Worm (Caenorhabditis elegans) whole organism, mixed stage, embryonic: Measurements from ENCODE around the gene F53B3.6.

Experiments
- M03D4.4 ChIP-seq: sonication (generic microtip); optimal IDR thresholded peaks from 2 replicates; lab custom pipeline; 2017; ENCODE audit warnings: mild to moderate bottlenecking, missing genetic modification characterization, missing compliant biosample characterization
- ceh-39 ChIP-seq: fragments of 150-350 bp; optimal IDR thresholded peaks from 2 replicates; lab custom pipeline; 2014; ENCODE audit warnings: missing biosample characterization, missing genetic modification characterization
- ceh-43 ChIP-seq: fragments of 200-800 bp; sonication (Bioruptor generic); optimal IDR thresholded peaks from 2 replicates; lab custom pipeline; 2018; ENCODE audit warnings: mild to moderate bottlenecking, missing genetic modification characterization, moderate library complexity, missing compliant biosample characterization
- ceh-83 ChIP-seq: fragments of 200-800 bp; sonication (Bioruptor generic); optimal IDR thresholded peaks from 2 replicates; lab custom pipeline; 2018; ENCODE audit warnings: mild to moderate bottlenecking, missing genetic modification characterization, missing compliant biosample characterization
- ces-1 ChIP-seq: fragments of 150-350 bp; optimal IDR thresholded peaks from 2 replicates; lab custom pipeline; 2014; ENCODE audit warnings: missing biosample characterization, missing genetic modification reagents, missing genetic modification characterization
- cnd-1 ChIP-seq: fragments of 200-800 bp; sonication (Bioruptor generic); optimal IDR thresholded peaks from 2 replicates; lab custom pipeline; 2018; ENCODE audit warnings: mild to moderate bottlenecking, missing genetic modification characterization, missing compliant biosample characterization
- drap-1 ChIP-seq: fragments of 200-800 bp; sonication (Bioruptor generic); optimal IDR thresholded peaks from 3 replicates; lab custom pipeline; 2018; ENCODE audit warnings: mild to moderate bottlenecking, missing genetic modification characterization, missing compliant biosample characterization
- elt-1 ChIP-seq: sonication (generic microtip); optimal IDR thresholded peaks from 2 replicates; lab custom pipeline; 2017; ENCODE audit warnings: missing genetic modification characterization, mild to moderate bottlenecking, missing compliant biosample characterization, antibody characterized with exemption, moderate library complexity, borderline replicate concordance; ENCODE audit not compliant: insufficient read depth
- elt-3 ChIP-seq: fragments of 150-350 bp; optimal IDR thresholded peaks from 2 replicates; lab custom pipeline; 2014; ENCODE audit warnings: missing biosample characterization, missing genetic modification characterization
- flh-1 ChIP-seq: fragments of 200-800 bp; sonication (Bioruptor generic); optimal IDR thresholded peaks from 2 replicates; lab custom pipeline; 2018; ENCODE audit warnings: mild to moderate bottlenecking, missing genetic modification characterization, moderate library complexity, missing compliant biosample characterization
- ham-2 ChIP-seq: fragments of 200-800 bp; sonication (Bioruptor generic); optimal IDR thresholded peaks from 2 replicates; lab custom pipeline; 2018; ENCODE audit warnings: mild to moderate bottlenecking, missing genetic modification characterization, missing compliant biosample characterization
- hlh-1 ChIP-seq: fragments of 150-350 bp; optimal IDR thresholded peaks from 2 replicates; lab custom pipeline; 2014; ENCODE audit warnings: missing biosample characterization, missing genetic modification reagents, missing genetic modification characterization
- lsy-2 ChIP-seq: fragments of 150-350 bp; optimal IDR thresholded peaks from 2 replicates; lab custom pipeline; 2014; ENCODE audit warnings: missing biosample characterization, missing genetic modification characterization
- mep-1 ChIP-seq: fragments of 150-350 bp; optimal IDR thresholded peaks from 2 replicates; lab custom pipeline; 2017; ENCODE audit warnings: missing biosample characterization, missing genetic modification reagents, missing genetic modification characterization, inconsistent platforms
- mls-2 ChIP-seq: sonication (generic microtip); optimal IDR thresholded peaks from 2 replicates; lab custom pipeline; 2016; ENCODE audit warnings: mild to moderate bottlenecking, missing genetic modification characterization, moderate library complexity, missing compliant biosample characterization
- nhr-12 ChIP-seq: fragments of 150-350 bp; optimal IDR thresholded peaks from 2 replicates; lab custom pipeline; 2014; ENCODE audit warnings: missing biosample characterization, missing genetic modification characterization
- nhr-28 ChIP-seq: fragments of 150-350 bp; optimal IDR thresholded peaks from 2 replicates; lab custom pipeline; 2014; ENCODE audit warnings: missing biosample characterization, missing genetic modification characterization
- pha-4 ChIP-seq: fragments of 150-350 bp; optimal IDR thresholded peaks from 2 replicates; lab custom pipeline; 2018; ENCODE audit warnings: missing biosample characterization, missing genetic modification reagents, missing genetic modification characterization
- sem-2 ChIP-seq: fragments of 200-800 bp; sonication (Bioruptor generic); optimal IDR thresholded peaks from 2 replicates; lab custom pipeline; 2018; ENCODE audit warnings: mild to moderate bottlenecking, missing genetic modification characterization, missing compliant biosample characterization
- snpc-4 ChIP-seq: fragments of 150-350 bp; optimal IDR thresholded peaks from 2 replicates; lab custom pipeline; 2014; ENCODE audit warnings: missing biosample characterization, missing genetic modification characterization
- tbx-8 ChIP-seq: fragments of 200-800 bp; sonication (Bioruptor generic); optimal IDR thresholded peaks from 2 replicates; lab custom pipeline; 2018; ENCODE audit warnings: mild to moderate bottlenecking, missing genetic modification characterization, moderate library complexity, missing compliant biosample characterization
- unc-120 ChIP-seq: sonication (generic microtip); optimal IDR thresholded peaks from 2 replicates; lab custom pipeline; 2017; ENCODE audit warnings: missing genetic modification characterization, missing compliant biosample characterization; ENCODE audit not compliant: poor library complexity, severe bottlenecking
- unc-39 ChIP-seq: fragments of 150-350 bp; optimal IDR thresholded peaks from 2 replicates; lab custom pipeline; 2014; ENCODE audit warnings: missing biosample characterization, missing genetic modification characterization
- unc-62 ChIP-seq: fragments of 150-350 bp; optimal IDR thresholded peaks from 2 replicates; lab custom pipeline; 2014; ENCODE audit warnings: missing biosample characterization, missing genetic modification reagents, missing genetic modification characterization
- zip-8 ChIP-seq: fragments of 150-350 bp; optimal IDR thresholded peaks from 2 replicates; lab custom pipeline; 2014; ENCODE audit warnings: missing biosample characterization, missing genetic modification characterization

F53B3.6 gene

ce11 chrX:2907296-2907873, 43.4 kb downstream of the F53B3.6 start:
- TF ChIP-seq unc-62 (peak; percentile 27), ham-2 (peak; percentile 13), unc-120 (tag; lab: Kevin White, UChicago) (no peak), elt-1 (tag; lab: Kevin White, UChicago) (peak; percentile 76), ceh-43 (GFP tag; lab: Kevin White, UChicago) (no peak), sem-2 (GFP tag; lab: Kevin White, UChicago) (no peak), hlh-1 (tag; lab: Kevin White, UChicago) (no peak), cnd-1 (tag; lab: Kevin White, UChicago) (no peak), ceh-39 (tag; lab: Kevin White, UChicago) (no peak), unc-39 (no peak), mls-2 (tag; lab: Kevin White, UChicago) (no peak), tbx-8 (GFP tag; lab: Kevin White, UChicago) (no peak), drap-1 (GFP tag; lab: Kevin White, UChicago) (peak; percentile 27), nhr-12 (tag; lab: Kevin White, UChicago) (no peak), mep-1 (tag; lab: Kevin White, UChicago) (no peak), pha-4 (tag; lab: Kevin White, UChicago) (peak; percentile 5), M03D4.4 (no peak), lsy-2 (tag; lab: Kevin White, UChicago) (no peak)

DNA sequence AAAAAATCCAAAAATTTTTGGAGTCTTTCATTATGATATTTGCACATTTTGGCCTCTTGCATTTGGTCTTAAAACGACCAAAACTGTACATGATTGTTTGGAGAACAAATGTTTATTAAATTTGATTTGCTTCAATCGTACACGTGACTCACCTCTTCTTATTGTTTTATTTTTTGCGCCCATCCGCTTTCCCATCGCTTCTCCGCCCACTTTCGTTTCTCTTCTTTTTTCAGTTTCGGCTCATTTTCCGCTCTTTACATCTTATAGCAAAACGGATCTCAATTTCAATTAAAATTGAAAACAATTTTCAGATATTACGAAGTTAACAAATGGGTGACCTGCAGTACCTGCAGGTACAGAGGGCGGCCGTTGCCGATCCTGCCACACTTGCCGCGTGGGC, 45.2 kb downstream of the F53B3.6 start, which contains the start of gene nmy-1:
nmy-1 (plus strand) TSS at position 301 of the 400 bp plus-strand sequence.
- no peak for TF ChIP-seq sem-2 (GFP tag; lab: Kevin White, UChicago)
- TF ChIP-seq drap-1 (GFP tag; lab: Kevin White, UChicago): no peak
- TF ChIP-seq nhr-28 (tag; lab: Kevin White, UChicago): no peak
- no peak for TF ChIP-seq ces-1
- no peak for TF ChIP-seq zip-8
- no peak for TF ChIP-seq cnd-1 (tag; lab: Kevin White, UChicago)
- TF ChIP-seq tbx-8 (GFP tag; lab: Kevin White, UChicago): no peak
- TF ChIP-seq ham-2: no peak

DNA sequence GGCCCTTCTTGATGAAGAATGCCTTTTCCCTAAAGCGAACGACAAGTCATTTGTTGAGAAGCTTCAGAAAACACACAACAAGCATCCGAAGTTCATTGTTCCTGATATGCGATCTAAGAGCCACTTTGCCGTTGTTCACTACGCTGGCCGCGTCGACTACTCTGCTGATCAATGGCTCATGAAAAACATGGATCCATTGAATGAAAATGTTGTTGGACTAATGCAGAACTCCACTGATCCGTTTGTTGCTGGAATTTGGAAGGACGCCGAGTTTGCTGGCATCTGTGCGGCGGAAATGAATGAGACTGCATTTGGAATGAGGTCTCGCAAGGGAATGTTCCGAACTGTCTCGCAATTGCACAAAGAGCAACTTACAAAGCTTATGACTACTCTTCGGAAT, 48.7 kb downstream of the F53B3.6 start:
- no peak for TF ChIP-seq drap-1 (GFP tag; lab: Kevin White, UChicago)
- no peak for TF ChIP-seq sem-2 (GFP tag; lab: Kevin White, UChicago)
- TF ChIP-seq ces-1: no peak
- TF ChIP-seq ceh-83: no peak
- TF ChIP-seq M03D4.4: no peak
- no peak for TF ChIP-seq lsy-2 (tag; lab: Kevin White, UChicago)
- TF ChIP-seq nhr-12 (tag; lab: Kevin White, UChicago): no peak
- TF ChIP-seq elt-3: no peak
- no peak for TF ChIP-seq snpc-4 (tag; lab: Kevin White, UChicago)
- no peak for TF ChIP-seq mls-2 (tag; lab: Kevin White, UChicago)
- no peak for TF ChIP-seq hlh-1 (tag; lab: Kevin White, UChicago)
- no peak for TF ChIP-seq flh-1 (GFP tag; lab: Kevin White, UChicago)
- no peak for TF ChIP-seq nhr-28 (tag; lab: Kevin White, UChicago)
- TF ChIP-seq unc-62: no peak
